Worm (Caenorhabditis elegans): Measurements from ENCODE around the gene prp-21.

The prp-21 gene

ce11 chrII:495124-495523, 10.5 kb downstream of the prp-21 start, which contains the start of gene sms-5:
Gene sms-5 (plus strand): TSS chrII:495424.
- no peak for TF ChIP-seq pax-1 (tag; optimal IDR thresholded peaks at IDR 0.05)

DNA sequence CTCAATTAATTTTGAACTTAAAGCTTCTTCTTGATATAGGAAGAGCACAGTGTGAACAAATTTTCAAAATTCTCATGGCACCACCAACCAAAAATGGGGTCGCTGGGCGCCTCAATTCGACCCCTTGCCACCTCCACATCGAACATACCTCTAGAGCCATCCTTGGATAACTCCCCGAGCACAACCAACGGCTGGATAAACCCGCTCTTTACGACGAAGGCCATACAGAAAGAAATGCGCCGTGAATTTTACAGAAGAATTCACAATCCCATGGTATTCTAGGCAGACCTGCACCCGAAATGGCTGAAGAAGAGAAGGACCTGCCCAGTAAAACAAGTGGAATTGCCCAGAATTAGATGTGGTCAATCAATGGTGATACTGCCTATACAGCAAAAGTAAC, 18.0 kb downstream of the prp-21 start:
- TF ChIP-seq unc-86 (tag; optimal IDR thresholded peaks at IDR 0.05) (no peak), odd-2 (tag; optimal IDR thresholded peaks at IDR 0.05) (no peak), K02D7.2 (tag; optimal IDR thresholded peaks at IDR 0.05) (no peak), ceh-45 (GFP tag; IDR thresholded peaks at IDR 0.05) (no peak), ceh-2 (tag; optimal IDR thresholded peaks at IDR 0.05) (no peak), unc-55 (GFP tag; optimal IDR thresholded peaks at IDR 0.05) (no peak), gmeb-2 (tag; optimal IDR thresholded peaks at IDR 0.05) (no peak), pax-1 (tag; optimal IDR thresholded peaks at IDR 0.05) (no peak), npax-4 (tag; optimal IDR thresholded peaks at IDR 0.05) (no peak), ceh-9 (tag; optimal IDR thresholded peaks at IDR 0.05) (no peak), hlh-15 (tag; optimal IDR thresholded peaks at IDR 0.05) (no peak), fax-1 (tag; optimal IDR thresholded peaks at IDR 0.05) (no peak), ceh-6 (GFP tag; optimal IDR thresholded peaks at IDR 0.05) (no peak)

DNA sequence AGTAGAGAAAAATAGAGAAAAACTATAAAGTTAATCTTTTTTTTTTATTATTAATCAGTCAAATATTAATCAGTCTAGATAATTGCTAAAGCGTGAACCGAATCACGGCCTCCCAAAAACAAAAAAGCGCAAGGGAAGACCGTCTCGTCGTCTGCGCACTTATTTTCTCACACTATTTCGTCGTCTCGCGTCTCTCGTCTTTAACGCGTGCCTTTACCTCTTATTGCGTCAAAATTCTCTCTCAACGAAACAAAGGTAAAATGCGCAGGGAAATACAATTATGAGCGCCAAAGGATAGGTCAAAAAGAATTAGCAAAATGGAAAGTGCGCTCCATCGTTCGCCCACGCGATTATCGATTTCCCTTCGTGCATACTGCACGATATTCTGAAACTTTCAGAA, 21.4 kb downstream of the prp-21 start:
- TF ChIP-seq elt-2 (tag; optimal IDR thresholded peaks at IDR 0.05) (peak; percentile 5), nfya-1 (tag; optimal IDR thresholded peaks at IDR 0.05) (peak; percentile 36), pax-1 (tag; optimal IDR thresholded peaks at IDR 0.05) (peak; percentile 22), F13H6.1 (tag; optimal IDR thresholded peaks at IDR 0.05) (no peak), unc-42 (tag; optimal IDR thresholded peaks at IDR 0.05) (peak; percentile 46), ceh-31 (tag; optimal IDR thresholded peaks at IDR 0.05) (peak; percentile 25), pqm-1 (tag; optimal IDR thresholded peaks at IDR 0.05) (no peak)

DNA sequence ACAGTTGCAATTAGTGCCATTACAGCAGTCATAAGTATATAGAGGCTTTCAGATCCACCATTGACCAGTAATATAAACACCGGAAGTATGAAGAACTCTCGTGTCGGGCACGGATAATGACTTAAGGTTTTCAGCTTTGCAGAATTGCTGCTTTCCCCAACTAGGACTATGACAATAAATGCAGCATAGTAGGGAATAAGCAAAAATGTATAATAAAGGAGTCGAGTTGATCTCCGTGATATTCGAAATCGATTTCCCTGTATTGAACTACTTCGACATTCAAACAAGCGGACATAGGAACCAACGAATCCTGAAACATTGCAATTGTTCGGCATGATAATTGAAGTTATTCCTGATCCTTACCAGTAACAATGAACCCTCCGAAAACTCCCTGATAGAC, 23.9 kb downstream of the prp-21 start:
- TF ChIP-seq pqm-1 (tag; optimal IDR thresholded peaks at IDR 0.05) (no peak), hlh-13 (GFP tag; optimal IDR thresholded peaks at IDR 0.05) (no peak), sox-2 (GFP tag; IDR thresholded peaks at IDR 0.05) (no peak), ceh-30 (tag; optimal IDR thresholded peaks at IDR 0.05) (no peak), K02D7.2 (tag; optimal IDR thresholded peaks at IDR 0.05) (no peak), pag-3 (tag; optimal IDR thresholded peaks at IDR 0.05; ENCODE audit: borderline replicate concordance) (no peak), mec-3 (tag; optimal IDR thresholded peaks at IDR 0.05; ENCODE audit: borderline replicate concordance) (no peak), eyg-1 (tag; optimal IDR thresholded peaks at IDR 0.05) (no peak), ztf-16 (tag; optimal IDR thresholded peaks at IDR 0.05) (no peak), unc-3 (GFP tag; conservative IDR thresholded peaks at IDR 0.05) (no peak), unc-3 (tag; optimal IDR thresholded peaks at IDR 0.05) (no peak), ceh-24 (tag; optimal IDR thresholded peaks at IDR 0.05) (no peak), fax-1 (tag; optimal IDR thresholded peaks at IDR 0.05) (no peak), ceh-48 (tag; optimal IDR thresholded peaks at IDR 0.05) (no peak)

- TF ChIP-seq pag-3 (tag; optimal IDR thresholded peaks at IDR 0.05; ENCODE audit: borderline replicate concordance) (no peak), hlh-15 (tag; optimal IDR thresholded peaks at IDR 0.05) (no peak), elt-2 (tag; optimal IDR thresholded peaks at IDR 0.05) (no peak), lin-11 (tag; optimal IDR thresholded peaks at IDR 0.05) (no peak), ceh-22 (tag; optimal IDR thresholded peaks at IDR 0.05) (no peak), K02D7.2 (tag; optimal IDR thresholded peaks at IDR 0.05) (no peak), che-1 (tag; optimal IDR thresholded peaks at IDR 0.05) (no peak), ceh-45 (GFP tag; IDR thresholded peaks at IDR 0.05) (no peak), hlh-13 (GFP tag; optimal IDR thresholded peaks at IDR 0.05) (no peak), ceh-48 (tag; optimal IDR thresholded peaks at IDR 0.05) (no peak), ztf-16 (tag; optimal IDR thresholded peaks at IDR 0.05) (no peak), npax-4 (tag; optimal IDR thresholded peaks at IDR 0.05) (no peak), ref-2 (tag; optimal IDR thresholded peaks at IDR 0.05) (no peak), lim-6 (tag; optimal IDR thresholded peaks at IDR 0.05) (no peak), ttx-3 (tag; optimal IDR thresholded peaks at IDR 0.05) (no peak), C08G9.2 (tag; optimal IDR thresholded peaks at IDR 0.05) (no peak), syd-9 (tag; optimal IDR thresholded peaks at IDR 0.05) (no peak)
These were observed 24.6 kb downstream of the prp-21 start, which contains the start of gene srh-105 for ce11 chrII:509230-509629. Gene srh-105 (minus strand): TSS chrII:509330.
